Comparison of ENCODE assay signal across 2 fruit fly cellular contexts in genomic region chr2L:12027435-12027834, dm6.
TF ChIP-seq lines count a peak whose summit lies in the region.

dmGlut (plus strand) TSS chr2L:12027438.

- TF ChIP-seq CTCF in whole organism, embryonic (GFP tag; optimal IDR thresholded peaks at IDR 0.05; lab: Kevin White, UChicago): no peak

TF ChIP-seq in whole organism, adult, 20 proteins besides CTCF, POLR2A, EP300 and RAD21:
- TF ChIP-seq pad (GFP tag; optimal IDR thresholded peaks at IDR 0.05; lab: Kevin White, UChicago): peak; percentile 93
- no peak for TF ChIP-seq toe (GFP tag; optimal IDR thresholded peaks at IDR 0.05; lab: Kevin White, UChicago)

TF ChIP-seq in whole organism, embryonic, 481 proteins besides CTCF, POLR2A, EP300 and RAD21:
- TF ChIP-seq ara (GFP tag; IDR thresholded peaks at IDR 0.05; lab: Robert Waterston, UW): 0 out of 2 replicates have a peak, but pooled peaks have one; percentile 5
- no peak for TF ChIP-seq CG9215 (GFP tag; IDR thresholded peaks at IDR 0.05; lab: Robert Waterston, UW)
- no peak for TF ChIP-seq CG14860 (GFP tag; IDR thresholded peaks at IDR 0.05; lab: Robert Waterston, UW; ENCODE audit: partially characterized antibody)
- 0 out of 3 replicates have a peak, but pooled peaks have one; percentile 19 for TF ChIP-seq Optix (GFP tag; IDR thresholded peaks at IDR 0.05; lab: Robert Waterston, UW)
- TF ChIP-seq ftz-f1 (GFP tag; optimal IDR thresholded peaks at IDR 0.05; lab: Kevin White, UChicago): no peak
- TF ChIP-seq Ets65A (GFP tag; lab: Kevin White, UChicago): peak; percentile 64
- TF ChIP-seq ewg (GFP tag; optimal IDR thresholded peaks at IDR 0.05; lab: Kevin White, UChicago): no peak
- no peak for TF ChIP-seq CG6813 (GFP tag; optimal IDR thresholded peaks at IDR 0.05; lab: Kevin White, UChicago)
- peak; percentile 23 for TF ChIP-seq Jarid2 (GFP tag; optimal IDR thresholded peaks at IDR 0.05; lab: Kevin White, UChicago)
- TF ChIP-seq Med (GFP tag; lab: Kevin White, UChicago): peak; percentile 42
- no peak for TF ChIP-seq CG12744 (GFP tag; optimal IDR thresholded peaks at IDR 0.05; lab: Kevin White, UChicago)
